Worm (Caenorhabditis elegans): ENCODE measurements around the gene fbxb-10.

DNA sequence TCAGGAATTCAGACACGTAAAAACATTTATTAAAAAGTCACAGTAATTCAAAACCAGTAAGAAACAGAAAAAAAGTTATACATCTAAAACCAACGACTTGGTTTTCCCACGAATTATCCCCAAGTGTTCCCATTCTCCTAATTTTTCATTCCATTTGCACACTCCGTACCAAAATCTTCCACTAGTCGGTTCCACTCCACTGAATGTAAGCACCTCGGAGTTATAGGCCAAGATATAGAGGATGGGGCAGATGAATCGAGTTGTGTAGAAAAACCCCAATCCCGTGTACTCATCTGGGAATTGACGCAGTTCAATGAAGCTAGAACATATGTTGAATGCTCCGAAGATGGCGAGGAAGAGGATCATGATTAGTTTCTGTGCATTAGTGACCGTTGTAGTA is 31.0 kb downstream of the fbxb-10 start:
- no peak for TF ChIP-seq tab-1 (GFP tag; IDR thresholded peaks at IDR 0.05)
- no peak for TF ChIP-seq med-1 (GFP tag; optimal IDR thresholded peaks at IDR 0.05; ENCODE audit: insufficient read depth)
- no peak for TF ChIP-seq flt-1 (GFP tag; IDR thresholded peaks at IDR 0.05)
- no peak for TF ChIP-seq klf-2 (GFP tag; conservative IDR thresholded peaks at IDR 0.05)
- TF ChIP-seq ztf-29 (GFP tag; IDR thresholded peaks at IDR 0.05) = no peak
- TF ChIP-seq ref-1 (GFP tag; conservative IDR thresholded peaks at IDR 0.05) = no peak
- TF ChIP-seq cog-1 (tag; optimal IDR thresholded peaks at IDR 0.05) = no peak
- no peak for TF ChIP-seq T22C8.4 (GFP tag; IDR thresholded peaks at IDR 0.05)
